Worm (Caenorhabditis elegans): ENCODE measurements around the gene R166.2.

R166.2 gene

ce11 chrII:10570302-10570701 lies 32.8 kb upstream of the R166.2 start, which contains the start of gene txt-13:
TSS of gene txt-13 (plus strand) at chrII:10570602.
- no peak for TF ChIP-seq F57C9.4 (tag; optimal IDR thresholded peaks at IDR 0.05)
- no peak for TF ChIP-seq dox-1 (GFP tag; IDR thresholded peaks at IDR 0.05)
- no peak for TF ChIP-seq akir-1 (GFP tag; optimal IDR thresholded peaks at IDR 0.05)

ce11 chrII:10569498-10569897 lies 32.0 kb upstream of the R166.2 start:
- TF ChIP-seq pha-4 (tag; optimal IDR thresholded peaks at IDR 0.05) (no peak), fkh-3 (tag; optimal IDR thresholded peaks at IDR 0.05) (no peak)

- TF ChIP-seq zfh-2 (GFP tag; conservative IDR thresholded peaks at IDR 0.05), result peak; percentile 59
- TF ChIP-seq lin-54 (GFP tag; optimal IDR thresholded peaks at IDR 0.05), result no peak
Observed at ce11 chrII:10566458-10566857, 29.0 kb upstream of the R166.2 start.

- TF ChIP-seq snpc-1.1 (tag; optimal IDR thresholded peaks at IDR 0.05; ENCODE audit: insufficient read depth) (no peak), let-607 (tag; optimal IDR thresholded peaks at IDR 0.05) (no peak), hsf-1 (GFP tag; IDR thresholded peaks at IDR 0.05) (no peak), T26A5.8 (tag; optimal IDR thresholded peaks at IDR 0.05) (no peak), ceh-58 (GFP tag; IDR thresholded peaks at IDR 0.05) (no peak), lsl-1 (GFP tag; optimal IDR thresholded peaks at IDR 0.05) (no peak), attf-3 (GFP tag; conservative IDR thresholded peaks at IDR 0.05) (no peak), nfya-2 (GFP tag; IDR thresholded peaks at IDR 0.05) (no peak), ztf-6 (GFP tag; IDR thresholded peaks at IDR 0.05) (no peak), zfh-2 (GFP tag; conservative IDR thresholded peaks at IDR 0.05) (no peak), ama-1 (optimal IDR thresholded peaks at IDR 0.05) (no peak), ama-1 (GFP tag; optimal IDR thresholded peaks at IDR 0.05) (no peak), tbp1 (GFP tag; optimal IDR thresholded peaks at IDR 0.05) (no peak)
Observed at ce11 chrII:10564578-10564977, 27.1 kb upstream of the R166.2 start, which contains the start of the genes C06A1.6 and C06A1.7. TSS of gene C06A1.6 (minus strand) at chrII:10564678. TSS of gene C06A1.7 (plus strand) at chrII:10564891.

ce11 chrII:10563368-10563767 lies 25.9 kb upstream of the R166.2 start, which contains the start of gene cdc-48.1:
TSS of gene cdc-48.1 (minus strand) at chrII:10563407.
- TF ChIP-seq nhr-120 (GFP tag; IDR thresholded peaks at IDR 0.05), result peak; percentile 92
- peak; percentile 100 for TF ChIP-seq K11D2.4 (GFP tag; IDR thresholded peaks at IDR 0.05)
- peak; percentile 98 for TF ChIP-seq unc-62 (GFP tag; optimal IDR thresholded peaks at IDR 0.05)
- peak; percentile 99 for TF ChIP-seq atf-7 (tag; optimal IDR thresholded peaks at IDR 0.05)
- TF ChIP-seq ztf-25 (GFP tag; IDR thresholded peaks at IDR 0.05), result peak; percentile 94
- peak; percentile 90 for TF ChIP-seq aptf-2 (GFP tag; conservative IDR thresholded peaks at IDR 0.05)
- TF ChIP-seq egrh-3 (GFP tag; IDR thresholded peaks at IDR 0.05), result peak; percentile 64; the same call in 1 of the 2 replicates
- peak; percentile 91 for TF ChIP-seq bed-1 (GFP tag; IDR thresholded peaks at IDR 0.05)
- no peak for TF ChIP-seq hlh-12 (tag; optimal IDR thresholded peaks at IDR 0.05)
- peak; percentile 96 for TF ChIP-seq hrde-1 (tag; optimal IDR thresholded peaks at IDR 0.05; ENCODE audit: borderline replicate concordance)
- TF ChIP-seq K12H6.12 (tag; optimal IDR thresholded peaks at IDR 0.05), result peak; percentile 100
- peak; percentile 98 for TF ChIP-seq nhr-80 (tag; optimal IDR thresholded peaks at IDR 0.05)
- peak; percentile 99 for TF ChIP-seq snpc-3.4 (tag; optimal IDR thresholded peaks at IDR 0.05)
- peak; percentile 99 for TF ChIP-seq madf-6 (GFP tag; IDR thresholded peaks at IDR 0.05)
- TF ChIP-seq lin-40 (tag; optimal IDR thresholded peaks at IDR 0.05), result peak; percentile 99
- TF ChIP-seq F33H1.4 (GFP tag; IDR thresholded peaks at IDR 0.05), result peak; percentile 96
- TF ChIP-seq lin-54 (GFP tag; optimal IDR thresholded peaks at IDR 0.05), result peak; percentile 100
- TF ChIP-seq unc-130 (GFP tag; optimal IDR thresholded peaks at IDR 0.05), result peak; percentile 98
- TF ChIP-seq cebp-2 (GFP tag; IDR thresholded peaks at IDR 0.05), result peak; percentile 91; the same call in 1 of the 2 replicates
- peak; percentile 99 for TF ChIP-seq ztf-6 (GFP tag; IDR thresholded peaks at IDR 0.05)
- TF ChIP-seq let-526 (GFP tag; IDR thresholded peaks at IDR 0.05), result peak; percentile 98
- TF ChIP-seq ztf-28 (GFP tag; IDR thresholded peaks at IDR 0.05), result peak; percentile 97
- TF ChIP-seq hlh-26 (GFP tag; conservative IDR thresholded peaks at IDR 0.05), result no peak
- TF ChIP-seq ceh-79 (tag; optimal IDR thresholded peaks at IDR 0.05), result peak; percentile 88
- TF ChIP-seq ZK185.1 (tag; optimal IDR thresholded peaks at IDR 0.05; ENCODE audit: poor library complexity, severe bottlenecking), result peak; percentile 99
- peak; percentile 96 for TF ChIP-seq ztf-3 (GFP tag; optimal IDR thresholded peaks at IDR 0.05)

Measured in whole organism, young adult.